Fruit fly (Drosophila melanogaster): Measurements from ENCODE around the gene DopEcR.

DNA sequence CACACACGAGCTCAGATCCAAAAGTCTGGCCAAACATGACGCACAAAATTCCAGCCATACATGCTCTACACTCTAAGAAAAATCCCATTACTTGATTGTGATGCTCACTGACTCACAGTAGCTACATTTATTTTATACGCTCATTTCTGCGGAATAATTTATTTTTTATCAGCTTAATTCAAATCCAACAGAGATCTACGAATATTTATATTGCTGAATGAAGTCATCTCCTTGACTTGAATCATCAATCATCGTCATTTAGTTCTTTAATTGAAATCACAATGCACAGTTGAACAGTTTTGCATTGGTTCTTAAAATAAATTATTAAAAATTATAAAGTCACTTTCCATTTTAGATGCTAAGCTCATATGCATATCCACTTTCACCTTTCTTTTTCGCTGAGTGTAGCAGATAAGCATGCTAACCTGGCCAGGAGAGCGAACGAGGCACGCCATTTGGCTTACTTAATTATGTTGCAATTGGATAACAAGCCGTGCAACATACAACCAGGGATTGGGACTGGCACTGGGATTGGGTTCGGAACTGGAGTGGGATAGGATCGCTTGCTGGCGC lies 15.4 kb upstream of the DopEcR start:
- TF ChIP-seq psq (optimal IDR thresholded peaks at IDR 0.05), result no peak
- no peak for TF ChIP-seq pan (optimal IDR thresholded peaks at IDR 0.05)
- TF ChIP-seq usp (GFP tag; optimal IDR thresholded peaks at IDR 0.05), result no peak
